Fruit fly (Drosophila melanogaster) whole organism, adult: ENCODE data around the gene CG18233.

Experiments used
- CG14711 ChIP-seq: fragments of 200-800 bp; sonication (Bioruptor generic); optimal IDR thresholded peaks from 2 replicates; lab custom pipeline; 2018; ENCODE audit warnings: missing biosample characterization, mild to moderate bottlenecking, missing genetic modification characterization, moderate library complexity
- CG1620 ChIP-seq: fragments of 200-800 bp; sonication (Bioruptor generic); optimal IDR thresholded peaks from 2 replicates; lab custom pipeline; 2016; ENCODE audit warnings: missing biosample characterization, missing genetic modification characterization
- CG5204 ChIP-seq: fragments of 200-800 bp; sonication (Bioruptor generic); optimal IDR thresholded peaks from 2 replicates; lab custom pipeline; 2016; ENCODE audit warnings: missing biosample characterization, missing genetic modification characterization
- CG7045 ChIP-seq: fragments of 200-800 bp; sonication (Bioruptor generic); optimal IDR thresholded peaks from 2 replicates; lab custom pipeline; 2017; ENCODE audit warnings: missing biosample characterization, mild to moderate bottlenecking, missing genetic modification characterization
- Clk ChIP-seq: fragments of 200-800 bp; sonication (Bioruptor generic); optimal IDR thresholded peaks from 2 replicates; lab custom pipeline; 2017; ENCODE audit warnings: missing biosample characterization, missing genetic modification characterization
- Crg-1 ChIP-seq: fragments of 200-800 bp; sonication (Bioruptor generic); optimal IDR thresholded peaks from 2 replicates; lab custom pipeline; 2016; ENCODE audit warnings: missing biosample characterization, missing genetic modification characterization
- Mnt ChIP-seq: fragments of 200-800 bp; sonication (Bioruptor generic); optimal IDR thresholded peaks from 2 replicates; lab custom pipeline; 2016; ENCODE audit warnings: missing biosample characterization, mild to moderate bottlenecking, missing genetic modification characterization
- bab1 ChIP-seq: fragments of 200-800 bp; sonication (Bioruptor generic); optimal IDR thresholded peaks from 3 replicates; lab custom pipeline; 2019; ENCODE audit warnings: missing biosample characterization, mild to moderate bottlenecking, missing genetic modification characterization, moderate library complexity
- cnc ChIP-seq, 2 experiments: fragments of >200 bp; optimal IDR thresholded peaks; 2 replicates each; lab custom pipeline; 2017
- kay ChIP-seq: fragments of 200-800 bp; sonication (Bioruptor generic); peaks from one replicate; lab custom pipeline; 2016; ENCODE audit warnings: missing biosample characterization, missing genetic modification characterization, borderline replicate concordance

DNA sequence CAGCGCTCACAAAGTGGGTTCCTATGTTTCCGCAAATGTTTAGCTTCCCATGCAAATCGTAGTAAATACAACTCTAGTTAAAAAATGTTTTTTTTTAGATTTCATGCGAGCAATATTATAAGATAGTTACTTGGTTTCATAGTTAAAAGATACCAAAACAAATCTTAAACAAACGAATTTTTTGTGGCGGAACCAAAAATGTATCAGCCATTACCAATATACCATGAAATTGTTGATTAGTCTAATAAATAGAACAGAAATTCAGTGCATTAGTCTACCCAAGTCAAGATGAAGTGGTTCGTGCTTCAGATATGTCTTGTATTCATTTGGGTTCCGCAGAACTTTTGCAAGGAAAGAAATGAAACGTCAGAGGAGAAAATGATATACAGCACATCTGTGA, 6.3 kb downstream of the CG18233 start, which contains the start of gene CG32199:
- TF ChIP-seq CG5204 (GFP tag; lab: Kevin White, UChicago) (no peak), CG14711 (tag; lab: Kevin White, UChicago) (no peak), Crg-1 (no peak), Clk (GFP tag; lab: Kevin White, UChicago) (no peak), cnc (optimal IDR thresholded peaks at IDR 0.05; lab: Kevin White, UChicago) (no peak), kay (no peak), bab1 (GFP tag; lab: Kevin White, UChicago) (no peak), Mnt (GFP tag; lab: Kevin White, UChicago) (no peak), CG1620 (no peak), CG7045 (GFP tag; lab: Kevin White, UChicago) (no peak)
